Fruit fly (Drosophila melanogaster) whole organism, embryonic: ENCODE measurements around the gene CG34268.
A peak's percentile ranks its signal among the peaks of the same experiment; 100 is the strongest.

Experiments
- Bteb2 ChIP-seq: fragments of 200-800 bp; sonication (Bioruptor generic); optimal IDR thresholded peaks from 2 replicates; lab custom pipeline; 2016; ENCODE audit warnings: missing biosample characterization, missing genetic modification characterization
- CG30403 ChIP-seq: fragments of 200-800 bp; sonication (Bioruptor generic); optimal IDR thresholded peaks from 3 replicates; lab custom pipeline; 2016; ENCODE audit warnings: missing biosample characterization, missing genetic modification characterization
- CG32767 ChIP-seq: fragments of 200-800 bp; sonication (Bioruptor generic); IDR thresholded peaks from 2 replicates; pipeline ENCODE4 v1.3.6; 2022; ENCODE audit warnings: missing biosample characterization, missing genetic modification characterization
- CG32772 ChIP-seq: fragments of 200-800 bp; sonication (Bioruptor generic); IDR thresholded peaks from 2 replicates; pipeline ENCODE4 v1.3.6; 2022; ENCODE audit warnings: missing biosample characterization, missing genetic modification characterization
- CG6654 ChIP-seq: fragments of 200-800 bp; sonication (Bioruptor generic); optimal IDR thresholded peaks from 2 replicates; lab custom pipeline; 2017; ENCODE audit warnings: missing biosample characterization, mild to moderate bottlenecking, missing genetic modification characterization
- CG6813 ChIP-seq: fragments of 200-800 bp; sonication (Bioruptor generic); optimal IDR thresholded peaks from 2 replicates; lab custom pipeline; 2017; ENCODE audit warnings: missing biosample characterization, missing genetic modification characterization, mild to moderate bottlenecking, moderate library complexity, missing genetic modification reagents
- Dfd ChIP-seq, 2 experiments: fragments of >200 bp; optimal IDR thresholded peaks; 2 replicates each; lab custom pipeline; 2017; ENCODE audit warnings: missing biosample characterization in 2 of 2, missing genetic modification characterization in 2 of 2
- Mes4 ChIP-seq: fragments of 200-800 bp; sonication (Bioruptor generic); optimal IDR thresholded peaks from 2 replicates; lab custom pipeline; 2016; ENCODE audit warnings: missing biosample characterization, missing genetic modification characterization
- fru ChIP-seq: fragments of >200 bp; optimal IDR thresholded peaks from 2 replicates; lab custom pipeline; 2017
- gro ChIP-seq: fragments of 200-800 bp; sonication (Bioruptor generic); optimal IDR thresholded peaks from 2 replicates; lab custom pipeline; 2016; ENCODE audit warnings: missing biosample characterization, missing genetic modification characterization
- hth ChIP-seq: fragments of >200 bp; optimal IDR thresholded peaks from 2 replicates; lab custom pipeline; 2017; ENCODE audit warnings: inconsistent platforms
- ttk ChIP-seq: fragments of 200-800 bp; sonication (Bioruptor generic); IDR thresholded peaks from 2 replicates; pipeline ENCODE4 v2.1.2; 2022; ENCODE audit warnings: missing biosample characterization, missing genetic modification characterization

- TF ChIP-seq Mes4 (no peak), CG32767 (GFP tag; lab: Robert Waterston, UW) (no peak), CG6813 (GFP tag; lab: Kevin White, UChicago) (no peak), Bteb2 (GFP tag; lab: Kevin White, UChicago) (no peak), CG32772 (no peak), ttk (GFP tag; lab: Robert Waterston, UW) (no peak), fru (lab: Kevin White, UChicago) (no peak), Dfd (GFP tag; optimal IDR thresholded peaks at IDR 0.05; lab: Kevin White, UChicago) (no peak), CG6654 (no peak), CG30403 (GFP tag; lab: Kevin White, UChicago) (no peak), hth (no peak), gro (GFP tag; lab: Kevin White, UChicago) (peak; percentile 8)
These were observed 10.6 kb upstream of the CG34268 start for dm6 chr3L:489922-490807.
